Worm (Caenorhabditis elegans): Measurements from ENCODE around the gene T06E8.8.

- no peak for TF ChIP-seq aly-2 (tag; optimal IDR thresholded peaks at IDR 0.05)
- no peak for TF ChIP-seq Y5F2A.4 (GFP tag; optimal IDR thresholded peaks at IDR 0.05)
- TF ChIP-seq nhr-76 (tag; optimal IDR thresholded peaks at IDR 0.05): no peak
Observed at ce11 chrV:10083999-10084468, 40.5 kb downstream of the T06E8.8 start, which contains the start of gene nhr-12.

Data from whole organism, L4 larva.